Fruit fly (Drosophila melanogaster) Kc167 (cell line): Measurements from ENCODE around the gene CG32112.

Experiments
- Myc ChIP-seq: fragments of >200 bp; optimal IDR thresholded peaks from 2 replicates; lab custom pipeline; 2017; ENCODE audit warnings: missing external identifiers
- insv ChIP-seq: fragments of >200 bp; optimal IDR thresholded peaks from 3 replicates; lab custom pipeline; 2018; ENCODE audit warnings: missing external identifiers
- ttk ChIP-seq: sonication (Bioruptor generic); optimal IDR thresholded peaks from 2 replicates; lab custom pipeline; 2017; ENCODE audit warnings: missing external identifiers

- no peak for TF ChIP-seq Myc (lab: Kevin White, UChicago)
- no peak for TF ChIP-seq ttk (lab: Kevin White, UChicago)
- TF ChIP-seq insv (lab: Kevin White, UChicago), result no peak
Measured at dm6 chr3L:12749567-12750535, 8.3 kb downstream of the CG32112 start, which contains the start of the genes Klc and CG10984.
